Worm (Caenorhabditis elegans) whole organism, midembryonic: ENCODE results near the gene magu-1.

Experiments used
- T22C8.4 ChIP-seq: fragments of 200-800 bp; sonication (Bioruptor generic); IDR thresholded peaks from 2 replicates; pipeline ENCODE4 v1.3.6; 2022; ENCODE audit warnings: missing genetic modification characterization, missing compliant biosample characterization
- cog-1 ChIP-seq: sonication (generic microtip); optimal IDR thresholded peaks from 2 replicates; lab custom pipeline; 2016; ENCODE audit warnings: missing genetic modification characterization, missing compliant biosample characterization
- flt-1 ChIP-seq: fragments of 200-800 bp; sonication (Bioruptor generic); IDR thresholded peaks from 2 replicates; pipeline ENCODE4 v1.3.6; 2022; ENCODE audit warnings: missing genetic modification characterization, missing compliant biosample characterization
- med-1 ChIP-seq: sonication (generic microtip); optimal IDR thresholded peaks from 2 replicates; lab custom pipeline; 2017; ENCODE audit warnings: missing genetic modification characterization, mild to moderate bottlenecking, missing compliant biosample characterization, antibody characterized with exemption, missing genetic modification reagents; ENCODE audit not compliant: insufficient read depth
- tab-1 ChIP-seq: fragments of 200-800 bp; sonication (Bioruptor generic); IDR thresholded peaks from 2 replicates; pipeline ENCODE4 v1.3.6; 2022; ENCODE audit warnings: missing genetic modification characterization, missing compliant biosample characterization
- ztf-23 ChIP-seq: fragments of 200-800 bp; sonication (Bioruptor generic); IDR thresholded peaks from 2 replicates; pipeline ENCODE4 v1.3.6; 2022; ENCODE audit warnings: missing genetic modification reagents, missing genetic modification characterization, missing compliant biosample characterization

DNA sequence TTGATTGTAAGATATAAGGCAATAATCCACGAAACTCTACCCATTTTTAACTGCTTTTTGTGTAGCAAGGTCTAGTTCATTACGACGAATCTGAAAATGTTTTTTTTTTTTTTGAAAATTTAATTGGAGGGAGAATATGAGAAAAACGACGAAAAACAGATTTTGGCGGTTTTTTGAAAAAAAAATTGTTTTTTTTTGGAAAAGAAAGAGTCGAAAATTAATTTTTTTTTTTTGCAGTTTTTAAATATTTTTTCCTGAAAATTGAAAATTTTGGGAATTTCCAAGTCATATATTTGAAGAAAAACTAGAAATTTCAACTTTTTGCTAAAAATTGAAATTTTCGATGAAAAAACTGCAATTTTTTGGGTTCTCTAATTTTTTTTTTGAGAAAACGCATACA lies 52.9 kb downstream of the magu-1 start, which contains the start of gene stim-1:
- no peak for TF ChIP-seq ztf-23 (GFP tag; lab: Robert Waterston, UW)
- TF ChIP-seq flt-1 (GFP tag; lab: Robert Waterston, UW): no peak
- no peak for TF ChIP-seq cog-1 (tag; lab: Kevin White, UChicago)
- no peak for TF ChIP-seq med-1
- no peak for TF ChIP-seq T22C8.4 (GFP tag; lab: Robert Waterston, UW)
- TF ChIP-seq tab-1 (GFP tag; lab: Robert Waterston, UW): no peak
